Fruit fly (Drosophila melanogaster) whole organism, embryonic: Measurements from ENCODE around the gene hop.

ENCODE experiments used
- BEAF-32 ChIP-seq: fragments of 200-800 bp; sonication (Bioruptor generic); optimal IDR thresholded peaks from 3 replicates; lab custom pipeline; 2017; ENCODE audit warnings: missing biosample characterization, missing genetic modification characterization, mild to moderate bottlenecking, moderate library complexity, missing genetic modification reagents
- CG10267 ChIP-seq: fragments of 200-800 bp; sonication (Bioruptor generic); optimal IDR thresholded peaks from 2 replicates; lab custom pipeline; 2018; ENCODE audit warnings: missing biosample characterization, mild to moderate bottlenecking, missing genetic modification characterization, moderate library complexity
- CG11093 ChIP-seq: fragments of 200-800 bp; sonication (Bioruptor generic); IDR thresholded peaks from 3 replicates; pipeline ENCODE4 v1.3.6; 2022; ENCODE audit warnings: missing biosample characterization, missing genetic modification characterization
- CG11456 ChIP-seq: fragments of 200-800 bp; sonication (Bioruptor generic); IDR thresholded peaks from 3 replicates; pipeline ENCODE4 v1.3.6; 2022; ENCODE audit warnings: missing biosample characterization, missing genetic modification characterization
- CG12104 ChIP-seq: fragments of 200-800 bp; sonication (Bioruptor generic); optimal IDR thresholded peaks from 3 replicates; lab custom pipeline; 2016; ENCODE audit warnings: missing biosample characterization, missing genetic modification characterization
- CG12219 ChIP-seq: fragments of 200-800 bp; sonication (Bioruptor generic); optimal IDR thresholded peaks from 3 replicates; lab custom pipeline; 2018; ENCODE audit warnings: missing biosample characterization, mild to moderate bottlenecking, missing genetic modification characterization
- CG14441 ChIP-seq: fragments of 200-800 bp; sonication (Bioruptor generic); IDR thresholded peaks from 2 replicates; pipeline ENCODE4 v1.3.6; 2022; ENCODE audit warnings: missing biosample characterization, missing genetic modification characterization
- CG14667 ChIP-seq: fragments of 200-800 bp; sonication (Bioruptor generic); IDR thresholded peaks from 2 replicates; pipeline ENCODE4 v1.3.6; 2022; ENCODE audit warnings: missing biosample characterization, missing genetic modification characterization
- CG15011 ChIP-seq: fragments of 200-800 bp; sonication (Bioruptor generic); optimal IDR thresholded peaks from 3 replicates; lab custom pipeline; 2018; ENCODE audit warnings: missing biosample characterization, mild to moderate bottlenecking, missing genetic modification characterization
- CG15514 ChIP-seq: fragments of 200-800 bp; sonication (Bioruptor generic); optimal IDR thresholded peaks from 3 replicates; lab custom pipeline; 2017; ENCODE audit warnings: missing biosample characterization, missing genetic modification characterization, mild to moderate bottlenecking, moderate library complexity, missing genetic modification reagents
- CG16813 ChIP-seq: fragments of 200-800 bp; sonication (Bioruptor generic); IDR thresholded peaks from 3 replicates; pipeline ENCODE4 v1.3.6; 2022; ENCODE audit warnings: missing biosample characterization, missing genetic modification characterization; ENCODE audit not compliant: partially characterized antibody
- CG2712 ChIP-seq: fragments of 200-800 bp; optimal IDR thresholded peaks from 3 replicates; lab custom pipeline; 2019; ENCODE audit warnings: missing biosample characterization, mild to moderate bottlenecking, missing genetic modification characterization, moderate library complexity
- CG30020 ChIP-seq: fragments of 200-800 bp; optimal IDR thresholded peaks from 2 replicates; lab custom pipeline; 2019; ENCODE audit warnings: missing biosample characterization, mild to moderate bottlenecking, missing genetic modification characterization, moderate library complexity
- CG30431 ChIP-seq: fragments of 200-800 bp; sonication (Bioruptor generic); optimal IDR thresholded peaks from 2 replicates; lab custom pipeline; 2017; ENCODE audit warnings: missing biosample characterization, missing genetic modification characterization
- CG32532 ChIP-seq: fragments of 200-800 bp; sonication (Bioruptor generic); IDR thresholded peaks from 2 replicates; pipeline ENCODE4 v1.3.6; 2022; ENCODE audit warnings: missing biosample characterization, missing genetic modification characterization
- CG32772 ChIP-seq: fragments of 200-800 bp; sonication (Bioruptor generic); IDR thresholded peaks from 2 replicates; pipeline ENCODE4 v1.3.6; 2022; ENCODE audit warnings: missing biosample characterization, missing genetic modification characterization
- CG33557 ChIP-seq: fragments of 200-800 bp; sonication (Bioruptor generic); optimal IDR thresholded peaks from 2 replicates; lab custom pipeline; 2019; ENCODE audit warnings: missing biosample characterization, mild to moderate bottlenecking, missing genetic modification characterization, moderate library complexity
- CG3847 ChIP-seq: fragments of 200-800 bp; sonication (Bioruptor generic); IDR thresholded peaks from 2 replicates; pipeline ENCODE4 v1.3.6; 2022; ENCODE audit warnings: missing biosample characterization, missing genetic modification characterization
- CG6689 ChIP-seq: fragments of 200-800 bp; sonication (Bioruptor generic); IDR thresholded peaks from 2 replicates; pipeline ENCODE4 v1.3.6; 2022; ENCODE audit warnings: missing biosample characterization, missing genetic modification characterization
- CG8089 ChIP-seq: fragments of 200-800 bp; sonication (Bioruptor generic); optimal IDR thresholded peaks from 3 replicates; lab custom pipeline; 2016; ENCODE audit warnings: missing biosample characterization, missing genetic modification characterization
- CG9609 ChIP-seq: fragments of 200-800 bp; sonication (Bioruptor generic); optimal IDR thresholded peaks from 3 replicates; lab custom pipeline; 2016; ENCODE audit warnings: missing biosample characterization, missing genetic modification characterization
- CrebB ChIP-seq: fragments of 200-800 bp; sonication (Bioruptor generic); optimal IDR thresholded peaks from 3 replicates; lab custom pipeline; 2018; ENCODE audit warnings: missing biosample characterization, mild to moderate bottlenecking, missing genetic modification characterization
- Dek ChIP-seq: fragments of 200-800 bp; sonication (Bioruptor generic); optimal IDR thresholded peaks from 3 replicates; lab custom pipeline; 2019; ENCODE audit warnings: missing biosample characterization, mild to moderate bottlenecking, missing genetic modification characterization, moderate library complexity
- Elba2 ChIP-seq: fragments of 200-800 bp; sonication (Bioruptor generic); optimal IDR thresholded peaks from 3 replicates; lab custom pipeline; 2016; ENCODE audit warnings: missing biosample characterization, missing genetic modification characterization
- HmgZ ChIP-seq: fragments of 200-800 bp; sonication (Bioruptor generic); optimal IDR thresholded peaks from 2 replicates; lab custom pipeline; 2018; ENCODE audit warnings: missing biosample characterization, mild to moderate bottlenecking, missing genetic modification characterization
- Lim3 ChIP-seq: fragments of 200-800 bp; sonication (Bioruptor generic); IDR thresholded peaks from 2 replicates; pipeline ENCODE4 v1.3.6; 2022; ENCODE audit warnings: missing biosample characterization, missing genetic modification characterization
- MBD-R2 ChIP-seq: fragments of 200-800 bp; sonication (Bioruptor generic); IDR thresholded peaks from 2 replicates; pipeline ENCODE4 v1.3.6; 2022; ENCODE audit warnings: missing biosample characterization, missing genetic modification characterization
- Mrtf ChIP-seq: fragments of 200-800 bp; sonication (Bioruptor generic); IDR thresholded peaks from 3 replicates; pipeline ENCODE4 v1.3.6; 2022; ENCODE audit warnings: missing biosample characterization, missing genetic modification characterization
- Oaz ChIP-seq: fragments of 200-800 bp; sonication (Bioruptor generic); IDR thresholded peaks from 2 replicates; pipeline ENCODE4 v1.3.6; 2022; ENCODE audit warnings: missing biosample characterization, missing genetic modification characterization
- Sry-β ChIP-seq: fragments of 200-800 bp; sonication (Bioruptor generic); optimal IDR thresholded peaks from 2 replicates; lab custom pipeline; 2018; ENCODE audit warnings: missing biosample characterization, mild to moderate bottlenecking, missing genetic modification characterization, moderate library complexity
- Sry-δ ChIP-seq: fragments of 200-800 bp; sonication (Bioruptor generic); optimal IDR thresholded peaks from 2 replicates; lab custom pipeline; 2016; ENCODE audit warnings: missing biosample characterization, missing genetic modification characterization
- ap ChIP-seq: fragments of 200-800 bp; sonication (Bioruptor generic); IDR thresholded peaks from 2 replicates; pipeline ENCODE4 v1.3.6; 2022; ENCODE audit warnings: missing biosample characterization, missing genetic modification characterization
- bab2 ChIP-seq: fragments of 200-800 bp; sonication (Bioruptor generic); optimal IDR thresholded peaks from 2 replicates; lab custom pipeline; 2016; ENCODE audit warnings: missing biosample characterization, missing genetic modification characterization
- bcd ChIP-seq: fragments of 200-800 bp; sonication (Bioruptor generic); optimal IDR thresholded peaks from 2 replicates; lab custom pipeline; 2017; ENCODE audit warnings: missing biosample characterization, mild to moderate bottlenecking, missing genetic modification characterization
- br ChIP-seq: fragments of >200 bp; optimal IDR thresholded peaks from 2 replicates; lab custom pipeline; 2017
- chif ChIP-seq, 2 experiments: fragments of 200-800 bp; sonication (Bioruptor generic); optimal IDR thresholded peaks; 3 replicates each; lab custom pipeline; 2016; ENCODE audit warnings: missing biosample characterization in 2 of 2, missing genetic modification characterization in 2 of 2
- cwo ChIP-seq: fragments of 200-800 bp; sonication (Bioruptor generic); optimal IDR thresholded peaks from 3 replicates; lab custom pipeline; 2017; ENCODE audit warnings: missing biosample characterization, missing genetic modification characterization, mild to moderate bottlenecking, moderate library complexity, missing genetic modification reagents
- inv ChIP-seq: fragments of 200-800 bp; sonication (Bioruptor generic); IDR thresholded peaks from 2 replicates; pipeline ENCODE4 v1.3.6; 2022; ENCODE audit warnings: missing biosample characterization, missing genetic modification characterization; ENCODE audit not compliant: partially characterized antibody
- jigr1 ChIP-seq: fragments of 200-800 bp; sonication (Bioruptor generic); IDR thresholded peaks from 3 replicates; pipeline ENCODE4 v1.3.6; 2022; ENCODE audit warnings: missing biosample characterization, missing genetic modification characterization
- lov ChIP-seq, 2 experiments: fragments of 200-800 bp in 1 of 2; fragments of >200 bp in 1 of 2; sonication (Bioruptor generic) in 1 of 2; IDR thresholded peaks in 1 of 2; optimal IDR thresholded peaks in 1 of 2; 2 replicates in 1 of 2; 3 replicates in 1 of 2; pipeline versions ENCODE4 v1.3.6 to Lab custom; 2017 to 2022; ENCODE audit warnings: missing biosample characterization in 1 of 2, missing genetic modification characterization in 1 of 2
- mam ChIP-seq: fragments of 200-800 bp; sonication (Bioruptor generic); optimal IDR thresholded peaks from 3 replicates; lab custom pipeline; 2016; ENCODE audit warnings: missing biosample characterization, missing genetic modification characterization
- mirr ChIP-seq: fragments of 200-800 bp; sonication (Bioruptor generic); optimal IDR thresholded peaks from 3 replicates; lab custom pipeline; 2018; ENCODE audit warnings: missing biosample characterization, mild to moderate bottlenecking, missing genetic modification characterization
- nau ChIP-seq: fragments of 200-800 bp; sonication (Bioruptor generic); optimal IDR thresholded peaks from 3 replicates; lab custom pipeline; 2017; ENCODE audit warnings: missing biosample characterization, mild to moderate bottlenecking, missing genetic modification characterization, missing genetic modification reagents
- nerfin-2 ChIP-seq: fragments of 200-800 bp; sonication (Bioruptor generic); IDR thresholded peaks from 2 replicates; pipeline ENCODE4 v1.3.6; 2022; ENCODE audit warnings: missing biosample characterization, missing genetic modification characterization; ENCODE audit not compliant: partially characterized antibody
- oc ChIP-seq: fragments of 200-800 bp; sonication (Bioruptor generic); optimal IDR thresholded peaks from 2 replicates; lab custom pipeline; 2018; ENCODE audit warnings: missing biosample characterization, mild to moderate bottlenecking, missing genetic modification characterization, moderate library complexity
- pum ChIP-seq: fragments of 200-800 bp; sonication (Bioruptor generic); optimal IDR thresholded peaks from 2 replicates; lab custom pipeline; 2016; ENCODE audit warnings: missing biosample characterization, missing genetic modification characterization
- slp2 ChIP-seq: fragments of 200-800 bp; sonication (Bioruptor generic); optimal IDR thresholded peaks from 2 replicates; lab custom pipeline; 2016; ENCODE audit warnings: missing biosample characterization, missing genetic modification characterization
- tup ChIP-seq: fragments of 200-800 bp; sonication (Bioruptor generic); optimal IDR thresholded peaks from 2 replicates; lab custom pipeline; 2016; ENCODE audit warnings: missing biosample characterization, mild to moderate bottlenecking, missing genetic modification characterization, moderate library complexity
- tx ChIP-seq: fragments of 200-800 bp; sonication (Bioruptor generic); optimal IDR thresholded peaks from 2 replicates; lab custom pipeline; 2016; ENCODE audit warnings: missing biosample characterization, missing genetic modification characterization
- wor ChIP-seq: fragments of 200-800 bp; sonication (Bioruptor generic); IDR thresholded peaks from 2 replicates; pipeline ENCODE4 v1.3.6; 2022; ENCODE audit warnings: missing biosample characterization, missing genetic modification characterization

Gene hop

dm6 chrX:11391364-11391915 lies 23.5 kb upstream of the hop start (continued):
- TF ChIP-seq CG11093 = 0 out of 3 replicates have a peak, but pooled peaks have one; percentile 36
- TF ChIP-seq CG16813 (GFP tag; lab: Robert Waterston, UW) = no peak
- no peak for TF ChIP-seq inv
- TF ChIP-seq Lim3 (GFP tag; lab: Robert Waterston, UW) = no peak
- TF ChIP-seq chif (GFP tag; optimal IDR thresholded peaks at IDR 0.05; lab: Kevin White, UChicago) = peak in 1 of 2 experiments; percentile 9
- peak; percentile 35; the same call in 1 of the 2 replicates for TF ChIP-seq wor (GFP tag; lab: Robert Waterston, UW)
- peak; percentile 5 for TF ChIP-seq CG15514
- TF ChIP-seq br (lab: Kevin White, UChicago) = no peak
- TF ChIP-seq CG32772 = 0 out of 2 replicates have a peak, but pooled peaks have one; percentile 24
- no peak for TF ChIP-seq CG33557 (GFP tag; lab: Kevin White, UChicago)
- peak; percentile 80 for TF ChIP-seq CG32532 (GFP tag; lab: Robert Waterston, UW)
- peak; percentile 11; the same call in 1 of the 2 replicates for TF ChIP-seq MBD-R2
- no peak for TF ChIP-seq CG30431 (GFP tag; lab: Kevin White, UChicago)
- TF ChIP-seq CG14667 (GFP tag; lab: Robert Waterston, UW) = peak; percentile 29; the same call in 1 of the 2 replicates
- peak; percentile 20 for TF ChIP-seq bcd
- TF ChIP-seq tup (GFP tag; lab: Kevin White, UChicago) = no peak
- TF ChIP-seq jigr1 (GFP tag; lab: Robert Waterston, UW) = no peak
- no peak for TF ChIP-seq CG10267
- TF ChIP-seq CG9609 (GFP tag; lab: Kevin White, UChicago) = peak; percentile 47
- peak; percentile 6 for TF ChIP-seq Dek (tag; lab: Kevin White, UChicago)
- TF ChIP-seq pum (GFP tag; lab: Kevin White, UChicago) = no peak
- TF ChIP-seq CG12219 (GFP tag; lab: Kevin White, UChicago) = peak; percentile 24
- TF ChIP-seq tx (GFP tag; lab: Kevin White, UChicago) = peak; percentile 29
- no peak for TF ChIP-seq Sry-δ (GFP tag; lab: Kevin White, UChicago)
- TF ChIP-seq cwo = peak; percentile 5
- no peak for TF ChIP-seq CG30020 (tag; lab: Kevin White, UChicago)
- TF ChIP-seq mirr (GFP tag; lab: Kevin White, UChicago) = no peak
- TF ChIP-seq bab2 (GFP tag; lab: Kevin White, UChicago) = no peak
- TF ChIP-seq CG12104 = no peak
- peak; percentile 57 for TF ChIP-seq Oaz (GFP tag; lab: Robert Waterston, UW)
- peak; percentile 59 for TF ChIP-seq CG3847 (GFP tag; lab: Robert Waterston, UW)
- TF ChIP-seq CG14441 (GFP tag; lab: Robert Waterston, UW) = peak; percentile 78
- no peak for TF ChIP-seq CrebB
- peak; percentile 14 for TF ChIP-seq CG15011 (GFP tag; lab: Kevin White, UChicago)
- TF ChIP-seq mam (GFP tag; lab: Kevin White, UChicago) = peak; percentile 19
- no peak for TF ChIP-seq BEAF-32 (GFP tag; lab: Kevin White, UChicago)
- TF ChIP-seq CG2712 (tag; lab: Kevin White, UChicago) = no peak
- no peak for TF ChIP-seq nau (GFP tag; lab: Kevin White, UChicago)
- no peak for TF ChIP-seq slp2 (GFP tag; lab: Kevin White, UChicago)
- TF ChIP-seq lov (optimal IDR thresholded peaks at IDR 0.05; lab: Kevin White, UChicago) = no peak
- TF ChIP-seq lov (GFP tag; IDR thresholded peaks at IDR 0.05; lab: Robert Waterston, UW) = no peak
- TF ChIP-seq nerfin-2 (GFP tag; lab: Robert Waterston, UW) = no peak
- TF ChIP-seq Elba2 (GFP tag; lab: Kevin White, UChicago) = no peak
- TF ChIP-seq CG11456 (GFP tag; lab: Robert Waterston, UW) = peak; percentile 75; the same call in 2 of the 3 replicates
- no peak for TF ChIP-seq oc (tag; lab: Kevin White, UChicago)
- TF ChIP-seq CG8089 (GFP tag; lab: Kevin White, UChicago) = no peak
- TF ChIP-seq Sry-β (GFP tag; lab: Kevin White, UChicago) = no peak
- 0 out of 2 replicates have a peak, but pooled peaks have one; percentile 43 for TF ChIP-seq ap (GFP tag; lab: Robert Waterston, UW)
- peak; percentile 26 for TF ChIP-seq HmgZ
- peak; percentile 53 for TF ChIP-seq CG6689
- peak; percentile 68; the same call in 2 of the 3 replicates for TF ChIP-seq Mrtf
